Fruit fly (Drosophila melanogaster) whole organism, embryonic: Measurements from ENCODE around the gene CG11726.

Experiments
- Aef1 ChIP-seq: fragments of 200-800 bp; sonication (Bioruptor generic); IDR thresholded peaks from 3 replicates; pipeline ENCODE4 v1.3.6; 2022; ENCODE audit warnings: missing biosample characterization, missing genetic modification characterization
- B-H1 ChIP-seq: fragments of 200-800 bp; sonication (Bioruptor generic); IDR thresholded peaks from 3 replicates; pipeline ENCODE4 v1.3.6; 2022; ENCODE audit warnings: missing biosample characterization, missing genetic modification characterization
- BEAF-32 ChIP-seq: fragments of 200-800 bp; sonication (Bioruptor generic); optimal IDR thresholded peaks from 3 replicates; lab custom pipeline; 2017; ENCODE audit warnings: missing biosample characterization, missing genetic modification characterization, mild to moderate bottlenecking, moderate library complexity, missing genetic modification reagents
- CG10274 ChIP-seq: fragments of 200-800 bp; sonication (Bioruptor generic); optimal IDR thresholded peaks from 3 replicates; lab custom pipeline; 2017; ENCODE audit warnings: missing biosample characterization, mild to moderate bottlenecking, missing genetic modification characterization
- CG10565 ChIP-seq: fragments of 200-800 bp; sonication (Bioruptor generic); optimal IDR thresholded peaks from 3 replicates; lab custom pipeline; 2016; ENCODE audit warnings: missing biosample characterization, mild to moderate bottlenecking, missing genetic modification characterization
- CG11085 ChIP-seq: fragments of 200-800 bp; sonication (Bioruptor generic); IDR thresholded peaks from 2 replicates; pipeline ENCODE4 v1.3.6; 2022; ENCODE audit warnings: missing biosample characterization, missing genetic modification characterization
- CG11560 ChIP-seq: fragments of 200-800 bp; sonication (Bioruptor generic); IDR thresholded peaks from 3 replicates; pipeline ENCODE4 v1.3.6; 2022; ENCODE audit warnings: missing biosample characterization, missing genetic modification characterization
- CG12236 ChIP-seq: fragments of 200-800 bp; sonication (Bioruptor generic); optimal IDR thresholded peaks from 2 replicates; lab custom pipeline; 2016; ENCODE audit warnings: missing biosample characterization, missing genetic modification characterization
- CG12744 ChIP-seq: fragments of 200-800 bp; sonication (Bioruptor generic); optimal IDR thresholded peaks from 2 replicates; lab custom pipeline; 2016; ENCODE audit warnings: missing biosample characterization, missing genetic modification characterization
- CG14050 ChIP-seq: fragments of 200-800 bp; sonication (Bioruptor generic); IDR thresholded peaks from 3 replicates; pipeline ENCODE4 v1.3.6; 2022; ENCODE audit warnings: missing biosample characterization, missing genetic modification characterization
- CG14860 ChIP-seq: fragments of 200-800 bp; sonication (Bioruptor generic); IDR thresholded peaks from 3 replicates; pipeline ENCODE4 v1.3.6; 2022; ENCODE audit warnings: missing biosample characterization, missing genetic modification characterization; ENCODE audit not compliant: partially characterized antibody
- CG1529 ChIP-seq: fragments of 200-800 bp; sonication (Bioruptor generic); optimal IDR thresholded peaks from 3 replicates; lab custom pipeline; 2018; ENCODE audit warnings: missing biosample characterization, missing genetic modification characterization
- CG15479 ChIP-seq: fragments of 200-800 bp; sonication (Bioruptor generic); optimal IDR thresholded peaks from 3 replicates; lab custom pipeline; 2019; ENCODE audit warnings: missing biosample characterization, mild to moderate bottlenecking, missing genetic modification characterization, moderate library complexity
- CG2678 ChIP-seq: fragments of 200-800 bp; sonication (Bioruptor generic); optimal IDR thresholded peaks from 3 replicates; lab custom pipeline; 2019; ENCODE audit warnings: missing biosample characterization, mild to moderate bottlenecking, missing genetic modification characterization, moderate library complexity
- CG31441 ChIP-seq: fragments of 200-800 bp; sonication (Bioruptor generic); IDR thresholded peaks from 2 replicates; pipeline ENCODE4 v1.3.6; 2022; ENCODE audit warnings: missing biosample characterization, missing genetic modification characterization
- CG34422 ChIP-seq: fragments of 200-800 bp; sonication (Bioruptor generic); IDR thresholded peaks from 3 replicates; pipeline ENCODE4 v1.3.6; 2022; ENCODE audit warnings: missing biosample characterization, missing genetic modification characterization
- CG5953 ChIP-seq: fragments of 200-800 bp; sonication (Bioruptor generic); IDR thresholded peaks from 2 replicates; pipeline ENCODE4 v1.3.6; 2022; ENCODE audit warnings: missing biosample characterization, missing genetic modification characterization
- CG6175 ChIP-seq: fragments of 200-800 bp; sonication (Bioruptor generic); IDR thresholded peaks from 3 replicates; pipeline ENCODE4 v1.3.6; 2022; ENCODE audit warnings: missing biosample characterization, missing genetic modification characterization
- CG6254 ChIP-seq: fragments of 200-800 bp; sonication (Bioruptor generic); optimal IDR thresholded peaks from 3 replicates; lab custom pipeline; 2017; ENCODE audit warnings: mild to moderate bottlenecking, missing biosample characterization, missing genetic modification reagents, missing genetic modification characterization
- CG7987 ChIP-seq: fragments of 200-800 bp; sonication (Bioruptor generic); optimal IDR thresholded peaks from 2 replicates; lab custom pipeline; 2018; ENCODE audit warnings: missing biosample characterization, mild to moderate bottlenecking, missing genetic modification characterization, moderate library complexity
- Dip3 ChIP-seq: fragments of 200-800 bp; sonication (Bioruptor generic); optimal IDR thresholded peaks from 3 replicates; lab custom pipeline; 2016; ENCODE audit warnings: missing biosample characterization, missing genetic modification characterization
- Drgx ChIP-seq: fragments of 200-800 bp; sonication (Bioruptor generic); IDR thresholded peaks from 2 replicates; pipeline ENCODE4 v1.3.6; 2022; ENCODE audit warnings: missing biosample characterization, missing genetic modification characterization
- ERR ChIP-seq: fragments of 200-800 bp; sonication (Bioruptor generic); optimal IDR thresholded peaks from 2 replicates; lab custom pipeline; 2016; ENCODE audit warnings: missing biosample characterization, missing genetic modification characterization
- Eip74EF ChIP-seq, 2 experiments: fragments of 200-800 bp in 1 of 2; fragments of >200 bp in 1 of 2; sonication (Bioruptor generic) in 1 of 2; optimal IDR thresholded peaks; 2 replicates each; lab custom pipeline; 2017 to 2019; ENCODE audit warnings: missing biosample characterization in 2 of 2, missing genetic modification characterization in 2 of 2, mild to moderate bottlenecking in 1 of 2, moderate library complexity in 1 of 2
- Ets65A ChIP-seq: fragments of 200-800 bp; sonication (Bioruptor generic); peaks from one replicate; lab custom pipeline; 2016; ENCODE audit warnings: missing biosample characterization, missing genetic modification characterization
- Hey ChIP-seq: fragments of 200-800 bp; sonication (Bioruptor generic); optimal IDR thresholded peaks from 3 replicates; lab custom pipeline; 2018; ENCODE audit warnings: missing biosample characterization, mild to moderate bottlenecking, missing genetic modification characterization
- NK7.1 ChIP-seq: fragments of 200-800 bp; sonication (Bioruptor generic); optimal IDR thresholded peaks from 3 replicates; lab custom pipeline; 2016; ENCODE audit warnings: missing biosample characterization, missing genetic modification characterization
- Neu2 ChIP-seq: fragments of 200-800 bp; sonication (Bioruptor generic); optimal IDR thresholded peaks from 3 replicates; lab custom pipeline; 2016; ENCODE audit warnings: missing biosample characterization, missing genetic modification characterization, borderline replicate concordance
- Opbp ChIP-seq: fragments of 200-800 bp; sonication (Bioruptor generic); IDR thresholded peaks from 3 replicates; pipeline ENCODE4 v1.3.6; 2022; ENCODE audit warnings: missing biosample characterization, missing genetic modification characterization; ENCODE audit not compliant: partially characterized antibody
- ab ChIP-seq: fragments of 200-800 bp; sonication (Bioruptor generic); optimal IDR thresholded peaks from 2 replicates; lab custom pipeline; 2016; ENCODE audit warnings: missing biosample characterization, missing genetic modification characterization
- al ChIP-seq: fragments of 200-800 bp; sonication (Bioruptor generic); IDR thresholded peaks from 2 replicates; pipeline ENCODE4 v1.3.6; 2022; ENCODE audit warnings: missing biosample characterization, missing genetic modification characterization
- ato ChIP-seq: fragments of 200-800 bp; sonication (Bioruptor generic); IDR thresholded peaks from 2 replicates; pipeline ENCODE4 v1.3.6; 2022; ENCODE audit warnings: missing biosample characterization, missing genetic modification characterization; ENCODE audit not compliant: partially characterized antibody
- bowl ChIP-seq: fragments of 200-800 bp; sonication (Bioruptor generic); IDR thresholded peaks from 2 replicates; pipeline ENCODE4 v1.3.6; 2022; ENCODE audit warnings: missing biosample characterization, missing genetic modification characterization
- chinmo ChIP-seq: fragments of 200-800 bp; sonication (Bioruptor generic); IDR thresholded peaks from 4 replicates; pipeline ENCODE4 v1.3.6; 2022; ENCODE audit warnings: missing biosample characterization, missing genetic modification characterization; ENCODE audit not compliant: partially characterized antibody
- disco-r ChIP-seq: fragments of 200-800 bp; sonication (Bioruptor generic); optimal IDR thresholded peaks from 2 replicates; lab custom pipeline; 2016; ENCODE audit warnings: missing biosample characterization, missing genetic modification characterization
- dm ChIP-seq: fragments of 200-800 bp; sonication (Bioruptor generic); optimal IDR thresholded peaks from 3 replicates; lab custom pipeline; 2016; ENCODE audit warnings: missing biosample characterization, missing genetic modification characterization
- ems ChIP-seq: fragments of 200-800 bp; sonication (Bioruptor generic); optimal IDR thresholded peaks from 3 replicates; lab custom pipeline; 2016; ENCODE audit warnings: missing biosample characterization, missing genetic modification characterization
- esg ChIP-seq: fragments of 200-800 bp; sonication (Bioruptor generic); conservative IDR thresholded peaks from 2 replicates; pipeline ENCODE4 v1.3.6; 2022; ENCODE audit warnings: missing biosample characterization, missing genetic modification characterization
- fd102C ChIP-seq: fragments of 200-800 bp; sonication (Bioruptor generic); optimal IDR thresholded peaks from 2 replicates; lab custom pipeline; 2018; ENCODE audit warnings: missing biosample characterization, mild to moderate bottlenecking, missing genetic modification characterization, moderate library complexity
- fd3F ChIP-seq: fragments of 200-800 bp; sonication (Bioruptor generic); optimal IDR thresholded peaks from 2 replicates; lab custom pipeline; 2018; ENCODE audit warnings: missing biosample characterization, mild to moderate bottlenecking, missing genetic modification characterization, moderate library complexity
- hth ChIP-seq: fragments of >200 bp; optimal IDR thresholded peaks from 2 replicates; lab custom pipeline; 2017; ENCODE audit warnings: inconsistent platforms
- odd ChIP-seq: fragments of 200-800 bp; sonication (Bioruptor generic); optimal IDR thresholded peaks from 2 replicates; lab custom pipeline; 2017; ENCODE audit warnings: missing biosample characterization, mild to moderate bottlenecking, missing genetic modification characterization
- peb ChIP-seq: fragments of 200-800 bp; sonication (Bioruptor generic); IDR thresholded peaks from 2 replicates; pipeline ENCODE4 v1.3.6; 2022; ENCODE audit warnings: missing biosample characterization, missing genetic modification characterization
- pfk ChIP-seq: fragments of 200-800 bp; sonication (Bioruptor generic); optimal IDR thresholded peaks from 2 replicates; lab custom pipeline; 2018; ENCODE audit warnings: missing biosample characterization, mild to moderate bottlenecking, missing genetic modification characterization, moderate library complexity
- phol ChIP-seq: fragments of 200-800 bp; sonication (Bioruptor generic); optimal IDR thresholded peaks from 3 replicates; lab custom pipeline; 2018; ENCODE audit warnings: missing biosample characterization, mild to moderate bottlenecking, missing genetic modification characterization, moderate library complexity
- sd ChIP-seq: fragments of 200-800 bp; sonication (Bioruptor generic); optimal IDR thresholded peaks from 3 replicates; lab custom pipeline; 2018; ENCODE audit warnings: missing biosample characterization, mild to moderate bottlenecking, missing genetic modification characterization, moderate library complexity
- seq ChIP-seq: fragments of 200-800 bp; sonication (Bioruptor generic); IDR thresholded peaks from 2 replicates; pipeline ENCODE4 v1.3.6; 2022; ENCODE audit warnings: missing biosample characterization, missing genetic modification characterization
- tna ChIP-seq: fragments of 200-800 bp; sonication (Bioruptor generic); IDR thresholded peaks from 2 replicates; pipeline ENCODE4 v1.3.6; 2022; ENCODE audit warnings: missing biosample characterization, missing genetic modification characterization; ENCODE audit not compliant: partially characterized antibody
- vnd ChIP-seq: fragments of 200-800 bp; sonication (Bioruptor generic); IDR thresholded peaks from 3 replicates; pipeline ENCODE4 v1.3.6; 2022; ENCODE audit warnings: missing biosample characterization, missing genetic modification characterization; ENCODE audit not compliant: partially characterized antibody
- wek ChIP-seq: fragments of 200-800 bp; sonication (Bioruptor generic); optimal IDR thresholded peaks from 3 replicates; lab custom pipeline; 2018; ENCODE audit warnings: missing biosample characterization, mild to moderate bottlenecking, missing genetic modification characterization, moderate library complexity
- zfh1 ChIP-seq: fragments of 200-800 bp; sonication (Bioruptor generic); IDR thresholded peaks from 3 replicates; pipeline ENCODE4 v1.3.6; 2022; ENCODE audit warnings: missing biosample characterization, missing genetic modification characterization

The CG11726 gene

dm6 chr3L:11354298-11354757 is 40.2 kb upstream of the CG11726 start (continued):
- TF ChIP-seq fd102C (GFP tag; lab: Kevin White, UChicago) (peak; percentile 70), CG31441 (GFP tag; lab: Robert Waterston, UW) (peak; percentile 65), pfk (GFP tag; lab: Kevin White, UChicago) (peak; percentile 18), ato (GFP tag; lab: Robert Waterston, UW) (no peak), CG14050 (no peak), zfh1 (GFP tag; lab: Robert Waterston, UW) (peak; percentile 78), Ets65A (GFP tag; lab: Kevin White, UChicago) (no peak), CG14860 (no peak), BEAF-32 (no peak), chinmo (GFP tag; lab: Robert Waterston, UW) (peak; percentile 73; the same call in 1 of the 4 replicates), CG10565 (GFP tag; lab: Kevin White, UChicago) (no peak), CG6175 (GFP tag; lab: Robert Waterston, UW) (no peak), esg (no peak), tna (GFP tag; lab: Robert Waterston, UW) (no peak), B-H1 (GFP tag; lab: Robert Waterston, UW) (peak; percentile 53; the same call in 1 of the 3 replicates), Hey (tag; lab: Kevin White, UChicago) (peak; percentile 78), Neu2 (GFP tag; lab: Kevin White, UChicago) (no peak), phol (peak; percentile 21), CG34422 (peak; percentile 12; the same call in 1 of the 3 replicates), dm (GFP tag; lab: Kevin White, UChicago) (no peak), ERR (GFP tag; lab: Kevin White, UChicago) (peak; percentile 20), CG10274 (GFP tag; lab: Kevin White, UChicago) (peak; percentile 53), CG5953 (GFP tag; lab: Robert Waterston, UW) (peak; percentile 42; the same call in 1 of the 2 replicates), disco-r (GFP tag; lab: Kevin White, UChicago) (peak; percentile 46), bowl (GFP tag; lab: Robert Waterston, UW) (no peak), CG1529 (GFP tag; lab: Kevin White, UChicago) (peak; percentile 74), CG7987 (GFP tag; lab: Kevin White, UChicago) (peak; percentile 91), CG11085 (GFP tag; lab: Robert Waterston, UW) (no peak), sd (peak; percentile 67), Opbp (GFP tag; lab: Robert Waterston, UW) (no peak), CG2678 (tag; lab: Kevin White, UChicago) (peak; percentile 83), seq (GFP tag; lab: Robert Waterston, UW) (peak; percentile 61; the same call in 1 of the 2 replicates), CG15479 (GFP tag; lab: Kevin White, UChicago) (peak; percentile 47), Dip3 (GFP tag; lab: Kevin White, UChicago) (peak; percentile 15), Drgx (GFP tag; lab: Robert Waterston, UW) (peak; percentile 70), al (GFP tag; lab: Robert Waterston, UW) (no peak), ems (GFP tag; lab: Kevin White, UChicago) (no peak), ab (GFP tag; lab: Kevin White, UChicago) (no peak), CG12744 (GFP tag; lab: Kevin White, UChicago) (peak; percentile 51), wek (GFP tag; lab: Kevin White, UChicago) (peak; percentile 84), fd3F (GFP tag; lab: Kevin White, UChicago) (peak; percentile 70), hth (no peak), Aef1 (GFP tag; lab: Robert Waterston, UW) (no peak), odd (GFP tag; lab: Kevin White, UChicago) (peak; percentile 88), CG11560 (no peak), CG6254 (GFP tag; lab: Kevin White, UChicago) (peak; percentile 81), vnd (GFP tag; lab: Robert Waterston, UW) (no peak), NK7.1 (GFP tag; lab: Kevin White, UChicago) (no peak), CG12236 (peak; percentile 76), peb (no peak), Eip74EF (GFP tag; optimal IDR thresholded peaks at IDR 0.05; lab: Kevin White, UChicago) (peak in 1 of 2 experiments; percentile 66)
